Worm (Caenorhabditis elegans): ENCODE measurements around the gene Y41C4A.9.

DNA sequence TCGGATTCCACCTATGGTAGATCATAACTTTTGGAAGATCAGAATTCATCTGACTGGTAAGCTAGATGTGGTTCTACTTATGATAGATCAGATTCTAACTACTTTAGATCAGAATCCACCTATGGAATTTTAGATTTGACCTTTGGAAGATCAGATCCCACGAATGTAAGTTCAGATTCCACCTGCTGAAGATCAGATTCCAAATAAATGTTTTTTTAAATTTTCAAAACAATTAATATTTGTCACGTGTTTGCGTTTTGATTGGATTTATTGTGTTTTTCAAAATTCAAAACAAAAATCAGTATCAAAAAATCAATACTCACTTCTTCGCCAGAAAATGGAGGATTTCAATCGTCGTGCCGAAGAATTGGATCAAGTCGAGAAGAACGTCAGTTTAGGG, 19.9 kb downstream of the Y41C4A.9 start, which contains the start of gene Y41C4A.7:
- no peak for TF ChIP-seq T26A5.8 (tag; optimal IDR thresholded peaks at IDR 0.05)
- no peak for TF ChIP-seq lin-54 (GFP tag; optimal IDR thresholded peaks at IDR 0.05)
- no peak for TF ChIP-seq tbp1 (GFP tag; optimal IDR thresholded peaks at IDR 0.05)
- no peak for TF ChIP-seq rec-8 (tag; optimal IDR thresholded peaks at IDR 0.05)
- no peak for TF ChIP-seq egl-18 (GFP tag; IDR thresholded peaks at IDR 0.05)
- TF ChIP-seq ztf-3 (GFP tag; optimal IDR thresholded peaks at IDR 0.05): no peak
- TF ChIP-seq fkh-3 (tag; optimal IDR thresholded peaks at IDR 0.05): no peak

Measured in whole organism, young adult.